Fruit fly (Drosophila melanogaster): Measurements from ENCODE around the gene Or30a.

DNA sequence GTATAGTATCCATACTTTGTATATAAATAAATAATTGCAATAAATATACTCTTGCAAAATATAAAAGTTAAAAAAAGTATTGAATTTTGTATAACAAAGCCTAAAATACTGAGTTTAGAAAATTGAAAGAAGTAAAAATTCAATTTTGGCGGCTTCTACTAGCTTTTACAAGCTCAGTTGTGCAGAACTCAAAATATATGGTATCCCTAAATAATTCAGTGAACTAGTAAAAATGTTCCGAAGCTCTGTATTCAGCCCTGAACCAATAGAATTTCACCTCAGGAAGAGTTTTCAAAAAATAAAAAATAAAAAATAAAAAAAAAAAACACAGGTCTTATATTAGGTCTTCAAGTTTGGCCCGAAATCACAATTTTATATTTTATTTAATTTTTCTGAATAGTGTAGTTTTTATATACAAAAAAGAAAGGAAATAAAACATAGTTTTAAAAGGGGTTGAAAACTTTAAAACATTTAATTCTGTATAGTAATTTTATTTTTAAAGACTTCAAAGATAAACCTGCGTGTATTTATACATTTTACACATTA, 22.0 kb upstream of the Or30a start:
- TF ChIP-seq CG13204 (GFP tag; optimal IDR thresholded peaks at IDR 0.05) (no peak), EcR (GFP tag; optimal IDR thresholded peaks at IDR 0.05) (no peak), CG12605 (GFP tag; IDR thresholded peaks at IDR 0.05) (no peak), Pif1A (GFP tag; optimal IDR thresholded peaks at IDR 0.05) (no peak), CG10348 (GFP tag; IDR thresholded peaks at IDR 0.05) (no peak), Pif1B (GFP tag; optimal IDR thresholded peaks at IDR 0.05) (no peak), Snoo (tag; optimal IDR thresholded peaks at IDR 0.05) (no peak), CG15710 (tag; optimal IDR thresholded peaks at IDR 0.05) (no peak), rn (GFP tag; IDR thresholded peaks at IDR 0.05) (no peak), Ets98B (GFP tag; IDR thresholded peaks at IDR 0.05) (no peak)
